Fruit fly (Drosophila melanogaster) whole organism, embryonic: ENCODE measurements around the gene Hmbs.
A peak's percentile ranks its signal among the peaks of the same experiment; 100 is the strongest.

Experiments
- BEAF-32 ChIP-seq: fragments of 200-800 bp; sonication (Bioruptor generic); optimal IDR thresholded peaks from 3 replicates; lab custom pipeline; 2017; ENCODE audit warnings: missing biosample characterization, missing genetic modification characterization, mild to moderate bottlenecking, moderate library complexity, missing genetic modification reagents
- BtbVII ChIP-seq: fragments of 200-800 bp; sonication (Bioruptor generic); optimal IDR thresholded peaks from 3 replicates; lab custom pipeline; 2017; ENCODE audit warnings: missing biosample characterization, mild to moderate bottlenecking, missing genetic modification characterization
- CG10209 ChIP-seq: fragments of 200-800 bp; sonication (Bioruptor generic); optimal IDR thresholded peaks from 3 replicates; lab custom pipeline; 2017; ENCODE audit warnings: missing biosample characterization, mild to moderate bottlenecking, missing genetic modification characterization, missing genetic modification reagents
- CG10366 ChIP-seq: fragments of 200-800 bp; sonication (Bioruptor generic); IDR thresholded peaks from 2 replicates; pipeline ENCODE4 v1.3.6; 2022; ENCODE audit warnings: missing biosample characterization, missing genetic modification characterization
- CG13424 ChIP-seq: fragments of 200-800 bp; sonication (Bioruptor generic); optimal IDR thresholded peaks from 2 replicates; lab custom pipeline; 2019; ENCODE audit warnings: missing biosample characterization, mild to moderate bottlenecking, missing genetic modification characterization, moderate library complexity
- CG13624 ChIP-seq: fragments of 200-800 bp; sonication (Bioruptor generic); optimal IDR thresholded peaks from 2 replicates; lab custom pipeline; 2016; ENCODE audit warnings: missing biosample characterization, missing genetic modification characterization
- CG14667 ChIP-seq: fragments of 200-800 bp; sonication (Bioruptor generic); IDR thresholded peaks from 2 replicates; pipeline ENCODE4 v1.3.6; 2022; ENCODE audit warnings: missing biosample characterization, missing genetic modification characterization
- CG17361 ChIP-seq: fragments of 200-800 bp; sonication (Bioruptor generic); IDR thresholded peaks from 3 replicates; pipeline ENCODE4 v1.3.6; 2022; ENCODE audit warnings: missing biosample characterization, missing genetic modification characterization
- CG18476 ChIP-seq: fragments of 200-800 bp; sonication (Bioruptor generic); optimal IDR thresholded peaks from 2 replicates; lab custom pipeline; 2016; ENCODE audit warnings: missing biosample characterization, mild to moderate bottlenecking, missing genetic modification characterization
- CG2129 ChIP-seq: fragments of 200-800 bp; sonication (Bioruptor generic); IDR thresholded peaks from 2 replicates; pipeline ENCODE4 v1.3.6; 2022; ENCODE audit warnings: missing biosample characterization, missing genetic modification characterization; ENCODE audit not compliant: partially characterized antibody
- CG4360 ChIP-seq: fragments of 200-800 bp; sonication (Bioruptor generic); IDR thresholded peaks from 2 replicates; pipeline ENCODE4 v1.3.6; 2022; ENCODE audit warnings: missing biosample characterization, missing genetic modification characterization
- CG6175 ChIP-seq: fragments of 200-800 bp; sonication (Bioruptor generic); IDR thresholded peaks from 3 replicates; pipeline ENCODE4 v1.3.6; 2022; ENCODE audit warnings: missing biosample characterization, missing genetic modification characterization
- CG6272 ChIP-seq: fragments of 200-800 bp; sonication (Bioruptor generic); IDR thresholded peaks from 2 replicates; pipeline ENCODE4 v1.3.6; 2022; ENCODE audit warnings: missing biosample characterization, missing genetic modification characterization
- CG6791 ChIP-seq: fragments of 200-800 bp; sonication (Bioruptor generic); IDR thresholded peaks from 3 replicates; pipeline ENCODE4 v1.3.6; 2022; ENCODE audit warnings: missing biosample characterization, missing genetic modification characterization; ENCODE audit not compliant: partially characterized antibody
- CG7372 ChIP-seq: fragments of 200-800 bp; sonication (Bioruptor generic); IDR thresholded peaks from 2 replicates; pipeline ENCODE4 v1.3.6; 2022; ENCODE audit warnings: missing biosample characterization, missing genetic modification characterization
- CG7839 ChIP-seq: fragments of 200-800 bp; sonication (Bioruptor generic); optimal IDR thresholded peaks from 3 replicates; lab custom pipeline; 2018; ENCODE audit warnings: missing biosample characterization, mild to moderate bottlenecking, missing genetic modification characterization, moderate library complexity
- CG7928 ChIP-seq: fragments of 200-800 bp; sonication (Bioruptor generic); optimal IDR thresholded peaks from 2 replicates; lab custom pipeline; 2017; ENCODE audit warnings: missing biosample characterization, mild to moderate bottlenecking, missing genetic modification characterization
- Dfd ChIP-seq, 2 experiments: fragments of >200 bp; optimal IDR thresholded peaks; 2 replicates each; lab custom pipeline; 2017; ENCODE audit warnings: missing biosample characterization in 2 of 2, missing genetic modification characterization in 2 of 2
- Doc3 ChIP-seq: fragments of 200-800 bp; sonication (Bioruptor generic); IDR thresholded peaks from 3 replicates; pipeline ENCODE4 v1.3.6; 2022; ENCODE audit warnings: missing biosample characterization, missing genetic modification characterization; ENCODE audit not compliant: partially characterized antibody
- Gsc ChIP-seq: fragments of 200-800 bp; sonication (Bioruptor generic); IDR thresholded peaks from 2 replicates; pipeline ENCODE4 v1.3.6; 2022; ENCODE audit warnings: missing biosample characterization, missing genetic modification characterization
- Gug ChIP-seq: fragments of 200-800 bp; sonication (Bioruptor generic); IDR thresholded peaks from 4 replicates; pipeline ENCODE4 v1.3.6; 2022; ENCODE audit warnings: missing biosample characterization, missing genetic modification characterization
- H2.0 ChIP-seq: fragments of 200-800 bp; sonication (Bioruptor generic); IDR thresholded peaks from 2 replicates; pipeline ENCODE4 v1.3.6; 2022; ENCODE audit warnings: missing biosample characterization, missing genetic modification characterization
- Hsf ChIP-seq: fragments of 200-800 bp; sonication (Bioruptor generic); optimal IDR thresholded peaks from 3 replicates; lab custom pipeline; 2016; ENCODE audit warnings: missing biosample characterization, missing genetic modification characterization
- NFAT ChIP-seq: fragments of 200-800 bp; sonication (Bioruptor generic); IDR thresholded peaks from 2 replicates; pipeline ENCODE4 v1.3.6; 2022; ENCODE audit warnings: missing biosample characterization, missing genetic modification characterization
- Nf-YC ChIP-seq: fragments of 200-800 bp; optimal IDR thresholded peaks from 3 replicates; lab custom pipeline; 2019; ENCODE audit warnings: missing biosample characterization, mild to moderate bottlenecking, missing genetic modification characterization, moderate library complexity
- Oaz ChIP-seq: fragments of 200-800 bp; sonication (Bioruptor generic); IDR thresholded peaks from 2 replicates; pipeline ENCODE4 v1.3.6; 2022; ENCODE audit warnings: missing biosample characterization, missing genetic modification characterization
- Opbp ChIP-seq: fragments of 200-800 bp; sonication (Bioruptor generic); IDR thresholded peaks from 3 replicates; pipeline ENCODE4 v1.3.6; 2022; ENCODE audit warnings: missing biosample characterization, missing genetic modification characterization; ENCODE audit not compliant: partially characterized antibody
- YL-1 ChIP-seq: fragments of 200-800 bp; sonication (Bioruptor generic); optimal IDR thresholded peaks from 3 replicates; lab custom pipeline; 2017; ENCODE audit warnings: missing biosample characterization, mild to moderate bottlenecking, missing genetic modification characterization
- btn ChIP-seq: fragments of 200-800 bp; sonication (Bioruptor generic); optimal IDR thresholded peaks from 2 replicates; lab custom pipeline; 2016; ENCODE audit warnings: missing biosample characterization, missing genetic modification characterization
- crc ChIP-seq: fragments of 200-800 bp; sonication (Bioruptor generic); optimal IDR thresholded peaks from 2 replicates; lab custom pipeline; 2016; ENCODE audit warnings: missing biosample characterization, missing genetic modification characterization
- dm ChIP-seq: fragments of 200-800 bp; sonication (Bioruptor generic); optimal IDR thresholded peaks from 3 replicates; lab custom pipeline; 2016; ENCODE audit warnings: missing biosample characterization, missing genetic modification characterization
- emc ChIP-seq: fragments of 200-800 bp; sonication (Bioruptor generic); optimal IDR thresholded peaks from 2 replicates; lab custom pipeline; 2016; ENCODE audit warnings: missing biosample characterization, missing genetic modification characterization
- exex ChIP-seq: fragments of 200-800 bp; sonication (Bioruptor generic); optimal IDR thresholded peaks from 4 replicates; lab custom pipeline; 2018; ENCODE audit warnings: missing biosample characterization, mild to moderate bottlenecking, missing genetic modification characterization, moderate library complexity
- fd3F ChIP-seq: fragments of 200-800 bp; sonication (Bioruptor generic); optimal IDR thresholded peaks from 2 replicates; lab custom pipeline; 2018; ENCODE audit warnings: missing biosample characterization, mild to moderate bottlenecking, missing genetic modification characterization, moderate library complexity
- gcm2 ChIP-seq: fragments of 200-800 bp; sonication (Bioruptor generic); optimal IDR thresholded peaks from 2 replicates; lab custom pipeline; 2016; ENCODE audit warnings: missing biosample characterization, missing genetic modification characterization
- jing ChIP-seq: fragments of 200-800 bp; sonication (Bioruptor generic); optimal IDR thresholded peaks from 2 replicates; lab custom pipeline; 2018; ENCODE audit warnings: missing biosample characterization, mild to moderate bottlenecking, missing genetic modification characterization
- klu ChIP-seq: fragments of 200-800 bp; sonication (Bioruptor generic); IDR thresholded peaks from 2 replicates; pipeline ENCODE4 v1.3.6; 2022; ENCODE audit warnings: missing biosample characterization, missing genetic modification characterization
- nerfin-2 ChIP-seq: fragments of 200-800 bp; sonication (Bioruptor generic); IDR thresholded peaks from 2 replicates; pipeline ENCODE4 v1.3.6; 2022; ENCODE audit warnings: missing biosample characterization, missing genetic modification characterization; ENCODE audit not compliant: partially characterized antibody
- onecut ChIP-seq: fragments of 200-800 bp; sonication (Bioruptor generic); IDR thresholded peaks from 2 replicates; pipeline ENCODE4 v1.3.6; 2022; ENCODE audit warnings: missing biosample characterization, missing genetic modification characterization
- p53 ChIP-seq: fragments of 200-800 bp; sonication (Bioruptor generic); optimal IDR thresholded peaks from 2 replicates; lab custom pipeline; 2016; ENCODE audit warnings: missing biosample characterization, missing genetic modification characterization
- pnt ChIP-seq: fragments of 200-800 bp; sonication (Bioruptor generic); optimal IDR thresholded peaks from 3 replicates; lab custom pipeline; 2016; ENCODE audit warnings: missing biosample characterization, missing genetic modification characterization
- rib ChIP-seq: fragments of 200-800 bp; sonication (Bioruptor generic); IDR thresholded peaks from 2 replicates; pipeline ENCODE4 v1.3.6; 2022; ENCODE audit warnings: missing biosample characterization, missing genetic modification characterization
- stc ChIP-seq: fragments of 200-800 bp; sonication (Bioruptor generic); IDR thresholded peaks from 2 replicates; pipeline ENCODE4 v1.3.6; 2022; ENCODE audit warnings: missing biosample characterization, missing genetic modification characterization
- stwl ChIP-seq: fragments of 200-800 bp; sonication (Bioruptor generic); optimal IDR thresholded peaks from 3 replicates; lab custom pipeline; 2018; ENCODE audit warnings: missing biosample characterization, mild to moderate bottlenecking, missing genetic modification characterization, moderate library complexity
- tio ChIP-seq: fragments of 200-800 bp; sonication (Bioruptor generic); optimal IDR thresholded peaks from 2 replicates; lab custom pipeline; 2017; ENCODE audit warnings: missing biosample characterization, missing genetic modification characterization, inconsistent platforms
- usp ChIP-seq: fragments of >200 bp; optimal IDR thresholded peaks from 2 replicates; lab custom pipeline; 2017; ENCODE audit warnings: missing biosample characterization, missing genetic modification characterization
- vnd ChIP-seq: fragments of 200-800 bp; sonication (Bioruptor generic); IDR thresholded peaks from 3 replicates; pipeline ENCODE4 v1.3.6; 2022; ENCODE audit warnings: missing biosample characterization, missing genetic modification characterization; ENCODE audit not compliant: partially characterized antibody
- yki ChIP-seq: fragments of >200 bp; optimal IDR thresholded peaks from 3 replicates; lab custom pipeline; 2018
- zf30C ChIP-seq: fragments of 200-800 bp; sonication (Bioruptor generic); optimal IDR thresholded peaks from 3 replicates; lab custom pipeline; 2018; ENCODE audit warnings: missing biosample characterization, mild to moderate bottlenecking, missing genetic modification characterization

Gene Hmbs

DNA sequence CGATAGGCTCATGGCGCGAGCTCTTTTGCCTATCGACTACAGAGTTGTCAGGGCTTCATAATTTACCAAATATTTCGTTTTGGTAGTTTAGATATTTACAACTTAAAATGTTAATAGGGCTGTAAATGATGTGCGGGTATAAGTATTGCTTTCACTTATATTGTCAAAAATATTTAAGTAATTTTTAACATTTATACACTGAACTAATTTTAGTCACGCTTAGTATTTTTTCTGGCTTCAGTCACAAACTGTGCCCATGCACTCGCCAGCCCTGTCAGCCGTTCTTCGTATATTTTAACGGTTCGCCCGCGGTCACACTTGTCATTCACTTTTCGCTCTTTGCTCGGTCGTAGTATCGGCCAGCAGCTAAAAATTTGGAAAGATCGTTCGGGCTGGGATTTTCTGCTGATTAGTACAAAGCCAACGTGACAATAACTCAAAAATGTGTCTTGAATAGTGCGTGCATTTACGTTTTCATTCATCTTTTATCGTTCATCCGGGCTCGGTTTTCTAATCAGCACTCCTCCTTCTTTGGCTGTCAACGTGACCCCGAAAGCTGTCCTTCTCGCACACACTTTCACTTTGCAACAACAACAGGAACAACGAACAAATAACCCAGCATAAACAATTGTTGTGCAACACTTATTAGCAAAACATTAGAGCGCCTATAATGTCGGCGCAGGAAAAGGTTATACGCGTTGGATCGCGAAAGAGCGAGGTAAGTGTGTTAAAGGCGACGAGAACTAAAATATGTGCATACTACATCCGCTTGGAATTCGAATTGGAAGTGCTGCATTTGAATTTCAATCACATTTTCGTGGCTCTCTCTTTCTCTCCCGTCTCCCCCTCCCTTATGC, at the start of gene Hmbs, which contains the start of gene CG2211:
TSS of gene Hmbs (plus strand) at position 319 of the 857 bp plus-strand sequence.
TSS of gene CG2211 (minus strand) at position 789 of the 857 bp plus-strand sequence.
- peak; percentile 83 for TF ChIP-seq pnt (GFP tag; lab: Kevin White, UChicago)
- peak; percentile 84 for TF ChIP-seq CG6272 (GFP tag; lab: Robert Waterston, UW)
- TF ChIP-seq usp (GFP tag; lab: Kevin White, UChicago) = no peak
- peak; percentile 68 for TF ChIP-seq exex (tag; lab: Kevin White, UChicago)
- no peak for TF ChIP-seq vnd
- TF ChIP-seq CG10209 = peak; percentile 80
- TF ChIP-seq Nf-YC = peak; percentile 84
- peak; percentile 55; the same call in 1 of the 3 replicates for TF ChIP-seq Opbp
- TF ChIP-seq CG13424 = peak; percentile 92
- TF ChIP-seq BtbVII (GFP tag; lab: Kevin White, UChicago) = peak; percentile 41
- no peak for TF ChIP-seq yki
- TF ChIP-seq dm (GFP tag; lab: Kevin White, UChicago) = peak; percentile 86
- no peak for TF ChIP-seq Doc3 (GFP tag; lab: Robert Waterston, UW)
- no peak for TF ChIP-seq CG2129
- TF ChIP-seq rib = peak; percentile 60; the same call in 1 of the 2 replicates
- TF ChIP-seq H2.0 (GFP tag; lab: Robert Waterston, UW) = peak; percentile 82
- peak; percentile 43 for TF ChIP-seq btn (GFP tag; lab: Kevin White, UChicago)
- TF ChIP-seq NFAT = peak; percentile 76
- TF ChIP-seq CG7928 (GFP tag; lab: Kevin White, UChicago) = peak; percentile 96
- peak; percentile 62 for TF ChIP-seq CG14667 (GFP tag; lab: Robert Waterston, UW)
- no peak for TF ChIP-seq Dfd (GFP tag; optimal IDR thresholded peaks at IDR 0.05; lab: Kevin White, UChicago)
- peak; percentile 68 for TF ChIP-seq emc
- no peak for TF ChIP-seq Gsc
- TF ChIP-seq CG7839 (tag; lab: Kevin White, UChicago) = peak; percentile 86
- peak; percentile 57 for TF ChIP-seq YL-1 (GFP tag; lab: Kevin White, UChicago)
- TF ChIP-seq CG18476 (GFP tag; lab: Kevin White, UChicago) = peak; percentile 87
- peak; percentile 90 for TF ChIP-seq CG13624 (GFP tag; lab: Kevin White, UChicago)
- TF ChIP-seq CG10366 (GFP tag; lab: Robert Waterston, UW) = peak; percentile 84
- peak; percentile 69 for TF ChIP-seq BEAF-32 (GFP tag; lab: Kevin White, UChicago)
- peak; percentile 17; the same call in 1 of the 3 replicates for TF ChIP-seq CG6791 (GFP tag; lab: Robert Waterston, UW)
- peak; percentile 78; the same call in 3 of the 4 replicates for TF ChIP-seq Gug (GFP tag; lab: Robert Waterston, UW)
- no peak for TF ChIP-seq zf30C (GFP tag; lab: Kevin White, UChicago)
- peak; percentile 7 for TF ChIP-seq p53 (GFP tag; lab: Kevin White, UChicago)
- TF ChIP-seq onecut = peak; percentile 72
- no peak for TF ChIP-seq jing (GFP tag; lab: Kevin White, UChicago)
- peak; percentile 77 for TF ChIP-seq klu (GFP tag; lab: Robert Waterston, UW)
- TF ChIP-seq tio (GFP tag; lab: Kevin White, UChicago) = no peak
- peak; percentile 92 for TF ChIP-seq stwl
- peak; percentile 82 for TF ChIP-seq CG17361 (GFP tag; lab: Robert Waterston, UW)
- TF ChIP-seq CG6175 (GFP tag; lab: Robert Waterston, UW) = peak; percentile 67; the same call in 2 of the 3 replicates
- peak; percentile 42; the same call in 1 of the 2 replicates for TF ChIP-seq Oaz
- TF ChIP-seq CG4360 = peak; percentile 66; the same call in 1 of the 2 replicates
- peak; percentile 94 for TF ChIP-seq Hsf (GFP tag; lab: Kevin White, UChicago)
- TF ChIP-seq stc (GFP tag; lab: Robert Waterston, UW) = peak; percentile 75
- peak; percentile 69 for TF ChIP-seq fd3F
- peak; percentile 76 for TF ChIP-seq crc (GFP tag; lab: Kevin White, UChicago)
- peak; percentile 82 for TF ChIP-seq CG7372 (GFP tag; lab: Robert Waterston, UW)
- no peak for TF ChIP-seq nerfin-2
- TF ChIP-seq gcm2 (GFP tag; lab: Kevin White, UChicago) = peak; percentile 66
